Worm (Caenorhabditis elegans) whole organism, L3 larva: Measurements from ENCODE around the gene ZK1240.3.

Experiments used
- R02D3.7 ChIP-seq: fragments of 150-350 bp; optimal IDR thresholded peaks from 2 replicates; lab custom pipeline; 2014; ENCODE audit warnings: missing biosample characterization, missing genetic modification characterization
- ZK546.5 ChIP-seq: sonication (generic microtip); optimal IDR thresholded peaks from 2 replicates; lab custom pipeline; 2017; ENCODE audit warnings: missing biosample characterization, missing genetic modification characterization
- aly-2 ChIP-seq: fragments of 150-350 bp; optimal IDR thresholded peaks from 2 replicates; lab custom pipeline; 2014; ENCODE audit warnings: missing biosample characterization, missing genetic modification characterization
- ceh-28 ChIP-seq: fragments of 150-350 bp; optimal IDR thresholded peaks from 2 replicates; lab custom pipeline; 2014; ENCODE audit warnings: missing biosample characterization, missing genetic modification reagents, missing genetic modification characterization
- ceh-9 ChIP-seq: sonication (generic microtip); optimal IDR thresholded peaks from 2 replicates; lab custom pipeline; 2018; ENCODE audit warnings: missing biosample characterization, missing genetic modification characterization
- daf-12 ChIP-seq: fragments of 150-350 bp; optimal IDR thresholded peaks from 2 replicates; lab custom pipeline; 2014; ENCODE audit warnings: missing biosample characterization, missing genetic modification reagents, missing genetic modification characterization
- egl-5 ChIP-seq: fragments of 150-350 bp; optimal IDR thresholded peaks from 2 replicates; lab custom pipeline; 2017; ENCODE audit warnings: missing biosample characterization, missing genetic modification reagents, missing genetic modification characterization, inconsistent platforms
- elt-1 ChIP-seq: fragments of 150-350 bp; optimal IDR thresholded peaks from 2 replicates; lab custom pipeline; 2014; ENCODE audit warnings: missing biosample characterization, missing genetic modification characterization
- elt-2 ChIP-seq: sonication (generic microtip); optimal IDR thresholded peaks from 2 replicates; lab custom pipeline; 2016; ENCODE audit warnings: missing genetic modification reagents, mild to moderate bottlenecking, missing genetic modification characterization, missing compliant biosample characterization
- elt-3 ChIP-seq, 3 experiments: fragments of 150-350 bp in 1 of 3; sonication (generic microtip) in 2 of 3; optimal IDR thresholded peaks; 2 replicates in 2 of 3; 4 replicates in 1 of 3; lab custom pipeline; 2014 to 2017; ENCODE audit warnings: missing biosample characterization in 3 of 3, missing genetic modification characterization in 3 of 3
- eor-1 ChIP-seq, 2 experiments: fragments of 150-350 bp; optimal IDR thresholded peaks; 2 replicates each; lab custom pipeline; 2014 to 2018; ENCODE audit warnings: missing biosample characterization in 2 of 2, missing genetic modification characterization in 2 of 2
- fkh-10 ChIP-seq: sonication (generic microtip); optimal IDR thresholded peaks from 2 replicates; lab custom pipeline; 2017; ENCODE audit warnings: missing biosample characterization, missing genetic modification reagents, missing genetic modification characterization
- lin-15B ChIP-seq: fragments of 150-350 bp; optimal IDR thresholded peaks from 2 replicates; lab custom pipeline; 2014; ENCODE audit warnings: missing biosample characterization, missing genetic modification characterization
- lin-39 ChIP-seq: fragments of 150-350 bp; optimal IDR thresholded peaks from 2 replicates; lab custom pipeline; 2018; ENCODE audit warnings: missing biosample characterization, missing genetic modification reagents, missing genetic modification characterization
- lsy-12 ChIP-seq: sonication (generic microtip); optimal IDR thresholded peaks from 2 replicates; lab custom pipeline; 2016; ENCODE audit warnings: mild to moderate bottlenecking, missing genetic modification characterization, missing compliant biosample characterization
- mdl-1 ChIP-seq: fragments of 150-350 bp; optimal IDR thresholded peaks from 2 replicates; lab custom pipeline; 2014; ENCODE audit warnings: missing biosample characterization, missing genetic modification characterization
- mml-1 ChIP-seq: fragments of 150-350 bp; sonication (generic microtip); optimal IDR thresholded peaks from 3 replicates; lab custom pipeline; 2014; ENCODE audit warnings: missing biosample characterization, missing genetic modification characterization
- nhr-11 ChIP-seq: fragments of 150-350 bp; optimal IDR thresholded peaks from 2 replicates; lab custom pipeline; 2014; ENCODE audit warnings: missing biosample characterization, missing genetic modification characterization
- nhr-12 ChIP-seq: fragments of 150-350 bp; optimal IDR thresholded peaks from 2 replicates; lab custom pipeline; 2014; ENCODE audit warnings: missing biosample characterization, missing genetic modification characterization
- nhr-23 ChIP-seq: fragments of 150-350 bp; optimal IDR thresholded peaks from 2 replicates; lab custom pipeline; 2014; ENCODE audit warnings: missing biosample characterization, missing genetic modification reagents, missing genetic modification characterization
- nhr-237 ChIP-seq: fragments of 150-350 bp; optimal IDR thresholded peaks from 2 replicates; lab custom pipeline; 2014; ENCODE audit warnings: missing biosample characterization, missing genetic modification characterization
- nhr-28 ChIP-seq: fragments of 150-350 bp; optimal IDR thresholded peaks from 2 replicates; lab custom pipeline; 2014; ENCODE audit warnings: missing biosample characterization, missing genetic modification characterization
- nhr-67 ChIP-seq: fragments of 150-350 bp; optimal IDR thresholded peaks from 2 replicates; lab custom pipeline; 2014; ENCODE audit warnings: missing biosample characterization, missing genetic modification characterization
- nhr-76 ChIP-seq: fragments of 150-350 bp; sonication (generic microtip); optimal IDR thresholded peaks from 5 replicates; lab custom pipeline; 2014; ENCODE audit warnings: missing biosample characterization, missing genetic modification characterization
- nhr-77 ChIP-seq: fragments of 150-350 bp; optimal IDR thresholded peaks from 2 replicates; lab custom pipeline; 2014; ENCODE audit warnings: missing biosample characterization, missing genetic modification characterization
- pha-4 ChIP-seq: fragments of 150-350 bp; optimal IDR thresholded peaks from 2 replicates; lab custom pipeline; 2014; ENCODE audit warnings: missing biosample characterization, missing genetic modification reagents, missing genetic modification characterization
- pqm-1 ChIP-seq: fragments of 150-350 bp; optimal IDR thresholded peaks from 2 replicates; lab custom pipeline; 2017; ENCODE audit warnings: missing biosample characterization, missing genetic modification characterization, inconsistent platforms
- sea-2 ChIP-seq: fragments of 150-350 bp; sonication (generic microtip); optimal IDR thresholded peaks from 4 replicates; lab custom pipeline; 2014; ENCODE audit warnings: missing biosample characterization, missing genetic modification reagents, missing genetic modification characterization
- skn-1 ChIP-seq: fragments of 150-350 bp; optimal IDR thresholded peaks from 2 replicates; lab custom pipeline; 2014; ENCODE audit warnings: missing biosample characterization, missing genetic modification characterization
- snpc-4 ChIP-seq: fragments of 150-350 bp; optimal IDR thresholded peaks from 2 replicates; lab custom pipeline; 2014; ENCODE audit warnings: missing biosample characterization, missing genetic modification characterization
- tbx-2 ChIP-seq: sonication (generic microtip); optimal IDR thresholded peaks from 2 replicates; lab custom pipeline; 2016; ENCODE audit warnings: mild to moderate bottlenecking, missing genetic modification characterization, missing compliant biosample characterization
- unc-39 ChIP-seq: sonication (generic microtip); optimal IDR thresholded peaks from 4 replicates; lab custom pipeline; 2017; ENCODE audit warnings: missing biosample characterization, missing genetic modification characterization
- zag-1 ChIP-seq: fragments of 150-350 bp; optimal IDR thresholded peaks from 2 replicates; lab custom pipeline; 2014; ENCODE audit warnings: missing biosample characterization, missing genetic modification characterization
- ztf-11 ChIP-seq: fragments of 150-350 bp; optimal IDR thresholded peaks from 2 replicates; lab custom pipeline; 2014; ENCODE audit warnings: missing biosample characterization, missing genetic modification characterization

Gene ZK1240.3

ce11 chrII:2298742-2299141 lies 21.4 kb upstream of the ZK1240.3 start, which contains the start of gene B0281.4:
Gene B0281.4 (minus strand): TSS chrII:2298842.
- TF ChIP-seq ceh-28 (no peak), egl-5 (no peak), fkh-10 (no peak), ZK546.5 (tag; lab: Kevin White, UChicago) (no peak), mdl-1 (tag; lab: Kevin White, UChicago) (no peak), pha-4 (tag; lab: Kevin White, UChicago) (no peak), nhr-76 (tag; lab: Kevin White, UChicago) (no peak), aly-2 (tag; lab: Kevin White, UChicago) (no peak), elt-3 (tag; optimal IDR thresholded peaks at IDR 0.05; lab: Kevin White, UChicago) (no peak), eor-1 (tag; optimal IDR thresholded peaks at IDR 0.05; lab: Kevin White, UChicago) (no peak), nhr-12 (tag; lab: Kevin White, UChicago) (no peak), nhr-28 (tag; lab: Kevin White, UChicago) (no peak), elt-1 (tag; lab: Kevin White, UChicago) (no peak), pqm-1 (tag; lab: Kevin White, UChicago) (no peak), nhr-77 (tag; lab: Kevin White, UChicago) (no peak), lin-39 (tag; lab: Kevin White, UChicago) (no peak)
- TF ChIP-seq, all 47 proteins: peak for 0

ce11 chrII:2300861-2301260 lies 19.3 kb upstream of the ZK1240.3 start, which contains the start of gene B0281.5:
Gene B0281.5 (minus strand): TSS chrII:2300961.
- no peak for TF ChIP-seq egl-5
- TF ChIP-seq nhr-237 (tag; lab: Kevin White, UChicago) = no peak
- no peak for TF ChIP-seq ceh-9 (tag; lab: Kevin White, UChicago)
- TF ChIP-seq ceh-28 = no peak
- TF ChIP-seq ZK546.5 (tag; lab: Kevin White, UChicago) = no peak
- TF ChIP-seq ztf-11 (tag; lab: Kevin White, UChicago) = no peak
- TF ChIP-seq nhr-11 (tag; lab: Kevin White, UChicago) = no peak
- TF ChIP-seq R02D3.7 (tag; lab: Kevin White, UChicago) = no peak
- TF ChIP-seq pha-4 (tag; lab: Kevin White, UChicago) = no peak
- no peak for TF ChIP-seq nhr-23 (tag; lab: Kevin White, UChicago)
- TF ChIP-seq daf-12 (tag; lab: Kevin White, UChicago) = no peak
- no peak for TF ChIP-seq mml-1 (tag; lab: Kevin White, UChicago)
- TF ChIP-seq nhr-67 (tag; lab: Kevin White, UChicago) = no peak
- TF ChIP-seq lsy-12 (tag; lab: Kevin White, UChicago) = no peak
- TF ChIP-seq mdl-1 (tag; lab: Kevin White, UChicago) = no peak
- no peak for TF ChIP-seq snpc-4 (tag; lab: Kevin White, UChicago)
- no peak for TF ChIP-seq lin-39 (tag; lab: Kevin White, UChicago)

ce11 chrII:2302330-2302729 lies 17.8 kb upstream of the ZK1240.3 start, which contains the start of gene B0281.6:
Gene B0281.6 (minus strand): TSS chrII:2302430.
- TF ChIP-seq tbx-2 (tag; lab: Kevin White, UChicago) (no peak), elt-3 (tag; optimal IDR thresholded peaks at IDR 0.05; lab: Kevin White, UChicago) (no peak), nhr-28 (tag; lab: Kevin White, UChicago) (no peak), nhr-77 (tag; lab: Kevin White, UChicago) (no peak), fkh-10 (no peak), nhr-76 (tag; lab: Kevin White, UChicago) (no peak), nhr-11 (tag; lab: Kevin White, UChicago) (no peak)
- TF ChIP-seq, all 47 proteins: peak for 0

- TF ChIP-seq lsy-12 (tag; lab: Kevin White, UChicago) (no peak), unc-39 (tag; lab: Kevin White, UChicago) (no peak), sea-2 (GFP tag; lab: Kevin White, UChicago) (no peak), skn-1 (no peak), nhr-237 (tag; lab: Kevin White, UChicago) (no peak), lin-15B (tag; lab: Kevin White, UChicago) (no peak), nhr-77 (tag; lab: Kevin White, UChicago) (no peak)
Measured at ce11 chrII:2304575-2304974, 15.6 kb upstream of the ZK1240.3 start.

- TF ChIP-seq pqm-1 (tag; lab: Kevin White, UChicago) = peak; percentile 59
- no peak for TF ChIP-seq zag-1 (tag; lab: Kevin White, UChicago)
- peak; percentile 56 for TF ChIP-seq elt-2 (tag; lab: Kevin White, UChicago)
- TF ChIP-seq ceh-28 = no peak
Measured at ce11 chrII:2305507-2305906, 14.6 kb upstream of the ZK1240.3 start.
